In the genomic region with DNA sequence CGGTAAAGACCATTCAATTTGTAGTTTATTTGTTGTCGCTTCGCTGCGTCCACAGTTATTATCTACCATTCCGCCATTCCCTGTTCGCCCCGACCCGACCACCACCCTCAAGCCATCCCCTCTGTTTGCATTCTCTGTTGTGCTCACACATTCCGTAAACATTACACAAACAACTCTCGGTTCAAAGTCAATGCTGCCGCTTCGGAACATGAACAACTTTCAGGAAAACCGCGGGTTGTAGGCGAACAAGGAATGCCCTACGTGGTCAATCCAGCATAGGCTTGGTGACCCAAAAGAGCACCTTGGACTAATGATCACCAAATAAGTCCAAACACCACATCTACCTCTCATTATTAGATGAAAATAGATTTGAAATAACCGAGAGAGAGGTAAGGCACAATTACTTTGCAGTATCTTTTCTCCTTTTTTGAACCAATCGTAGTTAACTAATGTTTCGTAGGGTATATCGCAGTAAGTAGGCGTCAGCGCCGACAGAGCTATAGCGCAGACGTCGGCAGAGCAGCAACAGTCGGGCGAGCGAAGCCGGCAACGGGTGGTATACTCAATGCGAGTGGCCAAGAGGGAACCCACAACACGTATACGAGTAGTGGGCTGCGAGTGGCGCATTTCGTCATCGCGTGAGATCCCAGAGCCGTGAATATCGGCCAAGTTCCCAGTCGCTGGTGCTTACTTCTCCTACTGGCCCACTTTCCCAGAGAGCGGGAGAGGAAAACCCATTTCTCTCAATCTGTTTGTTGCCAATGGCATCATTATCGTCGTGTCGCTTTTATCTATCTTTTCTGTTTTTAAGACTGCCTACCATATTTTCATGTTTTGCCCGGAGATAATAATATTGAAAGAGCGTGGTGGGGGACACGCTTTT, we compare ENCODE assay signal across 5 fruit fly cellular contexts.
TF ChIP-seq lines count a peak whose summit lies in the region.

No protein-coding gene starts in this region.

- peak; percentile 60 for TF ChIP-seq CTCF in whole organism, embryonic (GFP tag; optimal IDR thresholded peaks at IDR 0.05; lab: Kevin White, UChicago)

TF ChIP-seq in whole organism, adult, 20 proteins besides CTCF, POLR2A, EP300 and RAD21 (continues in another document):
- TF ChIP-seq CG1620 (GFP tag; optimal IDR thresholded peaks at IDR 0.05; lab: Kevin White, UChicago) (peak; percentile 50), bab1 (GFP tag; optimal IDR thresholded peaks at IDR 0.05; lab: Kevin White, UChicago) (peak; percentile 76), tj (GFP tag; optimal IDR thresholded peaks at IDR 0.05; lab: Kevin White, UChicago) (peak; percentile 57), CG5204 (GFP tag; optimal IDR thresholded peaks at IDR 0.05; lab: Kevin White, UChicago) (peak; percentile 87), pad (GFP tag; optimal IDR thresholded peaks at IDR 0.05; lab: Kevin White, UChicago) (peak; percentile 66), ovo (GFP tag; optimal IDR thresholded peaks at IDR 0.05; lab: Kevin White, UChicago) (peak; percentile 34), Hr96 (GFP tag; optimal IDR thresholded peaks at IDR 0.05; lab: Kevin White, UChicago) (peak; percentile 94), CG7045 (GFP tag; optimal IDR thresholded peaks at IDR 0.05; lab: Kevin White, UChicago) (peak; percentile 90), CG33017 (tag; optimal IDR thresholded peaks at IDR 0.05; lab: Kevin White, UChicago) (peak; percentile 82), CG7101 (tag; optimal IDR thresholded peaks at IDR 0.05; lab: Kevin White, UChicago) (peak; percentile 85), toe (GFP tag; optimal IDR thresholded peaks at IDR 0.05; lab: Kevin White, UChicago) (peak; percentile 91), Clk (GFP tag; optimal IDR thresholded peaks at IDR 0.05; lab: Kevin White, UChicago) (peak; percentile 84), CG14711 (tag; optimal IDR thresholded peaks at IDR 0.05; lab: Kevin White, UChicago) (peak; percentile 81), CG11617 (GFP tag; optimal IDR thresholded peaks at IDR 0.05; lab: Kevin White, UChicago) (peak; percentile 91), kay (GFP tag; lab: Kevin White, UChicago; ENCODE audit: borderline replicate concordance) (peak; percentile 45)

TF ChIP-seq in whole organism, embryonic, 481 proteins besides CTCF, POLR2A, EP300 and RAD21 (continues in another document):
- TF ChIP-seq CG8478 (optimal IDR thresholded peaks at IDR 0.05; lab: Kevin White, UChicago) (no peak), CG15514 (GFP tag; optimal IDR thresholded peaks at IDR 0.05; lab: Kevin White, UChicago) (peak; percentile 93), Med (GFP tag; lab: Kevin White, UChicago) (peak; percentile 100), gsb (GFP tag; IDR thresholded peaks at IDR 0.05; lab: Robert Waterston, UW) (peak; percentile 85), CG4820 (GFP tag; optimal IDR thresholded peaks at IDR 0.05; lab: Kevin White, UChicago) (peak; percentile 97), zfh2 (GFP tag; optimal IDR thresholded peaks at IDR 0.05; lab: Kevin White, UChicago) (peak; percentile 96), dati (GFP tag; IDR thresholded peaks at IDR 0.05; lab: Robert Waterston, UW) (peak; percentile 65; the same call in 1 of the 2 replicates), Mrtf (GFP tag; IDR thresholded peaks at IDR 0.05; lab: Robert Waterston, UW) (peak; percentile 90), Gug (GFP tag; IDR thresholded peaks at IDR 0.05; lab: Robert Waterston, UW) (peak; percentile 94), CG12219 (GFP tag; optimal IDR thresholded peaks at IDR 0.05; lab: Kevin White, UChicago) (peak; percentile 88), CG42726 (GFP tag; IDR thresholded peaks at IDR 0.05; lab: Robert Waterston, UW; ENCODE audit: partially characterized antibody) (no peak), ranshi (GFP tag; IDR thresholded peaks at IDR 0.05; lab: Robert Waterston, UW) (peak; percentile 98), salm (tag; optimal IDR thresholded peaks at IDR 0.05; lab: Kevin White, UChicago) (peak; percentile 72), CG10431 (GFP tag; optimal IDR thresholded peaks at IDR 0.05; lab: Kevin White, UChicago) (peak; percentile 42), CG9609 (GFP tag; optimal IDR thresholded peaks at IDR 0.05; lab: Kevin White, UChicago) (peak; percentile 95), CG4404 (GFP tag; IDR thresholded peaks at IDR 0.05; lab: Robert Waterston, UW) (peak; percentile 89)

TF ChIP-seq in whole organism, prepupa, 60 proteins besides CTCF, POLR2A, EP300 and RAD21 (continues in another document):
- TF ChIP-seq Smox (GFP tag; optimal IDR thresholded peaks at IDR 0.05; lab: Kevin White, UChicago) (peak; percentile 33), Hr4 (GFP tag; optimal IDR thresholded peaks at IDR 0.05; lab: Kevin White, UChicago) (peak; percentile 78), CG6163 (GFP tag; IDR thresholded peaks at IDR 0.05; lab: Robert Waterston, UW) (peak; percentile 84), CG10631 (GFP tag; optimal IDR thresholded peaks at IDR 0.05; lab: Kevin White, UChicago) (peak; percentile 64), CG11762 (GFP tag; optimal IDR thresholded peaks at IDR 0.05; lab: Kevin White, UChicago; ENCODE audit: insufficient read depth) (peak; percentile 72), lz (GFP tag; optimal IDR thresholded peaks at IDR 0.05; lab: Kevin White, UChicago) (peak; percentile 59), CG32006 (GFP tag; optimal IDR thresholded peaks at IDR 0.05; lab: Kevin White, UChicago) (peak; percentile 85), fkh (GFP tag; optimal IDR thresholded peaks at IDR 0.05; lab: Kevin White, UChicago) (peak; percentile 99), Ets21C (GFP tag; optimal IDR thresholded peaks at IDR 0.05; lab: Kevin White, UChicago) (no peak), Ets96B (tag; optimal IDR thresholded peaks at IDR 0.05; lab: Kevin White, UChicago) (peak; percentile 75), Met (GFP tag; optimal IDR thresholded peaks at IDR 0.05; lab: Kevin White, UChicago) (peak; percentile 65), OdsH (GFP tag; optimal IDR thresholded peaks at IDR 0.05; lab: Kevin White, UChicago) (peak; percentile 56), cyc (GFP tag; optimal IDR thresholded peaks at IDR 0.05; lab: Kevin White, UChicago) (peak; percentile 48), CG11294 (GFP tag; IDR thresholded peaks at IDR 0.05; lab: Robert Waterston, UW) (peak; percentile 70), eg (GFP tag; IDR thresholded peaks at IDR 0.05; lab: Robert Waterston, UW) (peak; percentile 75; the same call in 2 of the 3 replicates), achi (GFP tag; optimal IDR thresholded peaks at IDR 0.05; lab: Kevin White, UChicago) (peak; percentile 80)

TF ChIP-seq in whole organism, pupa, 21 proteins besides CTCF, POLR2A, EP300 and RAD21 (continues in another document):
- TF ChIP-seq CG14655 (GFP tag; optimal IDR thresholded peaks at IDR 0.05; lab: Kevin White, UChicago) (peak; percentile 77), D1 (tag; optimal IDR thresholded peaks at IDR 0.05; lab: Kevin White, UChicago) (no peak), CG15710 (tag; optimal IDR thresholded peaks at IDR 0.05; lab: Kevin White, UChicago) (peak; percentile 57), Pif1A (GFP tag; optimal IDR thresholded peaks at IDR 0.05; lab: Kevin White, UChicago) (peak; percentile 79), Ets98B (GFP tag; IDR thresholded peaks at IDR 0.05; lab: Robert Waterston, UW) (peak; percentile 83), fd96Ca (GFP tag; IDR thresholded peaks at IDR 0.05; lab: Robert Waterston, UW) (peak; percentile 84), CG4496 (GFP tag; IDR thresholded peaks at IDR 0.05; lab: Robert Waterston, UW) (peak; percentile 80), CG10348 (GFP tag; IDR thresholded peaks at IDR 0.05; lab: Robert Waterston, UW) (peak; percentile 78), CG8159 (tag; optimal IDR thresholded peaks at IDR 0.05; lab: Kevin White, UChicago) (peak; percentile 74), CG34367 (tag; optimal IDR thresholded peaks at IDR 0.05; lab: Kevin White, UChicago) (peak; percentile 30), CG17806 (tag; optimal IDR thresholded peaks at IDR 0.05; lab: Kevin White, UChicago) (peak; percentile 67), CG12605 (GFP tag; IDR thresholded peaks at IDR 0.05; lab: Robert Waterston, UW) (peak; percentile 65; the same call in 1 of the 2 replicates), CG13204 (GFP tag; optimal IDR thresholded peaks at IDR 0.05; lab: Kevin White, UChicago) (no peak), Pif1B (GFP tag; optimal IDR thresholded peaks at IDR 0.05; lab: Kevin White, UChicago) (peak; percentile 77), CG8301 (tag; optimal IDR thresholded peaks at IDR 0.05; lab: Kevin White, UChicago) (peak; percentile 81), Snoo (tag; optimal IDR thresholded peaks at IDR 0.05; lab: Kevin White, UChicago) (peak; percentile 25), CG9948 (tag; optimal IDR thresholded peaks at IDR 0.05; lab: Kevin White, UChicago) (peak; percentile 68), rn (GFP tag; IDR thresholded peaks at IDR 0.05; lab: Robert Waterston, UW) (peak; percentile 57)

TF ChIP-seq in whole organism, wandering third instar larva, 38 proteins besides CTCF, POLR2A, EP300 and RAD21 (continues in another document):
- TF ChIP-seq Dif (GFP tag; optimal IDR thresholded peaks at IDR 0.05; lab: Kevin White, UChicago; ENCODE audit: partially characterized antibody) (no peak), dl (GFP tag; optimal IDR thresholded peaks at IDR 0.05; lab: Kevin White, UChicago; ENCODE audit: insufficient read depth in 1 of 2, partially characterized antibody in 2 of 2) (no peak), Dfd (GFP tag; optimal IDR thresholded peaks at IDR 0.05; lab: Kevin White, UChicago) (no peak), CG32264 (GFP tag; optimal IDR thresholded peaks at IDR 0.05; lab: Kevin White, UChicago) (peak; percentile 23), foxo (GFP tag; optimal IDR thresholded peaks at IDR 0.05; lab: Kevin White, UChicago) (peak; percentile 5 to 74), dmrt93B (GFP tag; optimal IDR thresholded peaks at IDR 0.05; lab: Kevin White, UChicago) (peak; percentile 40), usp (GFP tag; optimal IDR thresholded peaks at IDR 0.05; lab: Kevin White, UChicago) (no peak), Sp1 (GFP tag; optimal IDR thresholded peaks at IDR 0.05; lab: Kevin White, UChicago) (peak; percentile 23), HLH106 (tag; optimal IDR thresholded peaks at IDR 0.05; lab: Kevin White, UChicago) (peak; percentile 56), OdsH (GFP tag; optimal IDR thresholded peaks at IDR 0.05; lab: Kevin White, UChicago) (peak; percentile 43), N (GFP tag; optimal IDR thresholded peaks at IDR 0.05; lab: Kevin White, UChicago) (no peak), woc (GFP tag; optimal IDR thresholded peaks at IDR 0.05; lab: Kevin White, UChicago) (peak; percentile 34), h (GFP tag; optimal IDR thresholded peaks at IDR 0.05; lab: Kevin White, UChicago) (peak; percentile 75), sv (GFP tag; optimal IDR thresholded peaks at IDR 0.05; lab: Kevin White, UChicago) (peak; percentile 86), fru (GFP tag; optimal IDR thresholded peaks at IDR 0.05; lab: Kevin White, UChicago) (peak; percentile 90), br (GFP tag; optimal IDR thresholded peaks at IDR 0.05; lab: Kevin White, UChicago) (peak; percentile 61), dsf (GFP tag; optimal IDR thresholded peaks at IDR 0.05; lab: Kevin White, UChicago; ENCODE audit: borderline replicate concordance) (no peak), Hnf4 (GFP tag; optimal IDR thresholded peaks at IDR 0.05; lab: Kevin White, UChicago) (no peak), CG9705 (GFP tag; optimal IDR thresholded peaks at IDR 0.05; lab: Kevin White, UChicago) (no peak), Hr83 (GFP tag; optimal IDR thresholded peaks at IDR 0.05; lab: Kevin White, UChicago; ENCODE audit: poor library complexity, severe bottlenecking) (no peak)
